Worm (Caenorhabditis elegans) whole organism, L4/young adult: ENCODE data around the gene lpin-1.

Experiments used
- W03F9.2 ChIP-seq: fragments of 150-350 bp; optimal IDR thresholded peaks from 2 replicates; lab custom pipeline; 2014; ENCODE audit warnings: missing biosample characterization, missing genetic modification characterization
- dao-5 ChIP-seq: sonication (generic microtip); optimal IDR thresholded peaks from 2 replicates; lab custom pipeline; 2016; ENCODE audit warnings: missing genotype, missing genetic modification characterization, moderate library complexity, missing compliant biosample characterization
- him-1 ChIP-seq: sonication (generic microtip); optimal IDR thresholded peaks from 2 replicates; lab custom pipeline; 2016; ENCODE audit warnings: missing genotype, missing genetic modification reagents, missing genetic modification characterization, missing compliant biosample characterization

- TF ChIP-seq him-1 (tag; lab: Kevin White, UChicago) (no peak), W03F9.2 (tag; lab: Kevin White, UChicago) (no peak), dao-5 (tag; lab: Kevin White, UChicago) (no peak)
Observed at ce11 chrV:13600882-13601281, 53.0 kb downstream of the lpin-1 start, which contains the start of gene rdy-2.
